Fruit fly (Drosophila melanogaster) whole organism, prepupa: ENCODE data around the gene hoip.

ENCODE experiments used
- Blimp-1 ChIP-seq: fragments of 200-800 bp; sonication (Bioruptor generic); optimal IDR thresholded peaks from 3 replicates; lab custom pipeline; 2017; ENCODE audit warnings: missing biosample characterization, missing genetic modification characterization, mild to moderate bottlenecking, moderate library complexity, missing genetic modification reagents
- CG10631 ChIP-seq: fragments of 200-800 bp; sonication (Bioruptor generic); optimal IDR thresholded peaks from 2 replicates; lab custom pipeline; 2016; ENCODE audit warnings: missing biosample characterization, missing genetic modification characterization
- CG3032 ChIP-seq: fragments of 200-800 bp; optimal IDR thresholded peaks from 2 replicates; lab custom pipeline; 2019; ENCODE audit warnings: missing biosample characterization, mild to moderate bottlenecking, missing genetic modification characterization, moderate library complexity
- CG34406 ChIP-seq: fragments of 200-800 bp; sonication (Bioruptor generic); optimal IDR thresholded peaks from 3 replicates; lab custom pipeline; 2016; ENCODE audit warnings: missing biosample characterization, missing genetic modification characterization
- CG4318 ChIP-seq: fragments of 200-800 bp; sonication (Bioruptor generic); optimal IDR thresholded peaks from 3 replicates; lab custom pipeline; 2017; ENCODE audit warnings: missing biosample characterization, mild to moderate bottlenecking, missing genetic modification characterization
- CG6792 ChIP-seq: fragments of 200-800 bp; sonication (Bioruptor generic); optimal IDR thresholded peaks from 3 replicates; lab custom pipeline; 2016; ENCODE audit warnings: missing biosample characterization, missing genetic modification characterization
- CG6808 ChIP-seq: fragments of 200-800 bp; sonication (Bioruptor generic); optimal IDR thresholded peaks from 3 replicates; lab custom pipeline; 2017; ENCODE audit warnings: missing biosample characterization, missing genetic modification characterization, mild to moderate bottlenecking, moderate library complexity, missing genetic modification reagents
- CG6854 ChIP-seq: fragments of 200-800 bp; sonication (Bioruptor generic); optimal IDR thresholded peaks from 2 replicates; lab custom pipeline; 2017; ENCODE audit warnings: missing biosample characterization, mild to moderate bottlenecking, missing genetic modification characterization
- CG7368 ChIP-seq: fragments of 200-800 bp; sonication (Bioruptor generic); optimal IDR thresholded peaks from 3 replicates; lab custom pipeline; 2016; ENCODE audit warnings: missing biosample characterization, missing genetic modification characterization
- CG8319 ChIP-seq: fragments of 200-800 bp; sonication (Bioruptor generic); optimal IDR thresholded peaks from 3 replicates; lab custom pipeline; 2016; ENCODE audit warnings: missing biosample characterization, missing genetic modification characterization
- CG9139 ChIP-seq: fragments of 200-800 bp; sonication (Bioruptor generic); optimal IDR thresholded peaks from 3 replicates; lab custom pipeline; 2017; ENCODE audit warnings: missing biosample characterization, mild to moderate bottlenecking, missing genetic modification characterization
- Eip75B ChIP-seq: fragments of 200-800 bp; sonication (Bioruptor generic); optimal IDR thresholded peaks from 3 replicates; lab custom pipeline; 2016; ENCODE audit warnings: missing biosample characterization, missing genetic modification characterization
- Eip78C ChIP-seq: fragments of 200-800 bp; sonication (Bioruptor generic); peaks from one replicate; lab custom pipeline; 2016; ENCODE audit warnings: missing biosample characterization, missing genetic modification characterization
- Ets21C ChIP-seq: fragments of 200-800 bp; sonication (Bioruptor generic); optimal IDR thresholded peaks from 3 replicates; lab custom pipeline; 2016; ENCODE audit warnings: missing biosample characterization, missing genetic modification characterization
- Hr38 ChIP-seq: sonication (Bioruptor generic); optimal IDR thresholded peaks from 2 replicates; lab custom pipeline; 2016; ENCODE audit warnings: missing biosample characterization, missing genetic modification characterization
- Hr39 ChIP-seq: fragments of 200-800 bp; sonication (Bioruptor generic); optimal IDR thresholded peaks from 2 replicates; lab custom pipeline; 2016; ENCODE audit warnings: missing biosample characterization, missing genetic modification characterization
- Hr4 ChIP-seq: fragments of 200-800 bp; sonication (Bioruptor generic); optimal IDR thresholded peaks from 3 replicates; lab custom pipeline; 2016; ENCODE audit warnings: missing biosample characterization, missing genetic modification characterization
- Met ChIP-seq: fragments of 200-800 bp; sonication (Bioruptor generic); optimal IDR thresholded peaks from 3 replicates; lab custom pipeline; 2016; ENCODE audit warnings: missing biosample characterization, missing genetic modification characterization
- Smox ChIP-seq: fragments of 200-800 bp; sonication (Bioruptor generic); optimal IDR thresholded peaks from 3 replicates; lab custom pipeline; 2016; ENCODE audit warnings: missing biosample characterization, missing genetic modification characterization
- Sox102F ChIP-seq: fragments of 200-800 bp; sonication (Bioruptor generic); optimal IDR thresholded peaks from 2 replicates; lab custom pipeline; 2016; ENCODE audit warnings: missing biosample characterization, mild to moderate bottlenecking, missing genetic modification characterization
- Sox14 ChIP-seq: fragments of 200-800 bp; sonication (Bioruptor generic); optimal IDR thresholded peaks from 3 replicates; lab custom pipeline; 2016; ENCODE audit warnings: missing biosample characterization, missing genetic modification characterization
- Sox15 ChIP-seq: fragments of 200-800 bp; sonication (Bioruptor generic); optimal IDR thresholded peaks from 3 replicates; lab custom pipeline; 2016; ENCODE audit warnings: missing biosample characterization, missing genetic modification characterization
- achi ChIP-seq: fragments of 200-800 bp; sonication (Bioruptor generic); optimal IDR thresholded peaks from 3 replicates; lab custom pipeline; 2016; ENCODE audit warnings: missing biosample characterization, missing genetic modification characterization
- acj6 ChIP-seq: fragments of 200-800 bp; sonication (Bioruptor generic); optimal IDR thresholded peaks from 3 replicates; lab custom pipeline; 2016; ENCODE audit warnings: missing biosample characterization, missing genetic modification characterization
- cyc ChIP-seq: fragments of 200-800 bp; sonication (Bioruptor generic); optimal IDR thresholded peaks from 3 replicates; lab custom pipeline; 2016; ENCODE audit warnings: missing biosample characterization, missing genetic modification characterization
- dsx ChIP-seq: fragments of 200-800 bp; optimal IDR thresholded peaks from 3 replicates; lab custom pipeline; 2019; ENCODE audit warnings: missing biosample characterization, mild to moderate bottlenecking, missing genetic modification characterization, moderate library complexity; ENCODE audit not compliant: poor library complexity, severe bottlenecking
- esn ChIP-seq: fragments of 200-800 bp; sonication (Bioruptor generic); optimal IDR thresholded peaks from 2 replicates; lab custom pipeline; 2016; ENCODE audit warnings: missing biosample characterization, mild to moderate bottlenecking, missing genetic modification characterization, moderate library complexity
- fd59A ChIP-seq: fragments of 200-800 bp; sonication (Bioruptor generic); optimal IDR thresholded peaks from 2 replicates; lab custom pipeline; 2017; ENCODE audit warnings: missing biosample characterization, mild to moderate bottlenecking, missing genetic modification characterization, missing genetic modification reagents
- fd85E ChIP-seq: fragments of 200-800 bp; sonication (Bioruptor generic); optimal IDR thresholded peaks from 3 replicates; lab custom pipeline; 2016; ENCODE audit warnings: missing biosample characterization, missing genetic modification characterization
- fkh ChIP-seq: fragments of 200-800 bp; sonication (Bioruptor generic); optimal IDR thresholded peaks from 3 replicates; lab custom pipeline; 2017; ENCODE audit warnings: missing biosample characterization, mild to moderate bottlenecking, missing genetic modification characterization, moderate library complexity
- lz ChIP-seq: fragments of 200-800 bp; sonication (Bioruptor generic); optimal IDR thresholded peaks from 3 replicates; lab custom pipeline; 2016; ENCODE audit warnings: missing biosample characterization, missing genetic modification characterization
- salr ChIP-seq, 2 experiments: fragments of 200-800 bp; sonication (Bioruptor generic); optimal IDR thresholded peaks; 3 replicates each; lab custom pipeline; 2016 to 2018; ENCODE audit warnings: missing biosample characterization in 2 of 2, missing genetic modification characterization in 2 of 2, mild to moderate bottlenecking in 1 of 2
- spab ChIP-seq: fragments of 200-800 bp; sonication (Bioruptor generic); optimal IDR thresholded peaks from 2 replicates; lab custom pipeline; 2017; ENCODE audit warnings: missing biosample characterization, mild to moderate bottlenecking, missing genetic modification characterization, missing genetic modification reagents
- ss ChIP-seq, 2 experiments: fragments of 200-800 bp; sonication (Bioruptor generic); optimal IDR thresholded peaks; 2 replicates in 1 of 2; 3 replicates in 1 of 2; lab custom pipeline; 2017 to 2018; ENCODE audit warnings: mild to moderate bottlenecking in 2 of 2, missing biosample characterization in 2 of 2, missing genetic modification characterization in 2 of 2, moderate library complexity in 1 of 2
- svp ChIP-seq: fragments of 200-800 bp; sonication (Bioruptor generic); peaks from one replicate; lab custom pipeline; 2016; ENCODE audit warnings: missing biosample characterization, missing genetic modification characterization
- topi ChIP-seq: fragments of 200-800 bp; sonication (Bioruptor generic); optimal IDR thresholded peaks from 3 replicates; lab custom pipeline; 2016; ENCODE audit warnings: missing biosample characterization, missing genetic modification characterization
- vri ChIP-seq: fragments of 200-800 bp; sonication (Bioruptor generic); optimal IDR thresholded peaks from 3 replicates; lab custom pipeline; 2016; ENCODE audit warnings: missing biosample characterization, mild to moderate bottlenecking, missing genetic modification characterization

hoip gene

DNA sequence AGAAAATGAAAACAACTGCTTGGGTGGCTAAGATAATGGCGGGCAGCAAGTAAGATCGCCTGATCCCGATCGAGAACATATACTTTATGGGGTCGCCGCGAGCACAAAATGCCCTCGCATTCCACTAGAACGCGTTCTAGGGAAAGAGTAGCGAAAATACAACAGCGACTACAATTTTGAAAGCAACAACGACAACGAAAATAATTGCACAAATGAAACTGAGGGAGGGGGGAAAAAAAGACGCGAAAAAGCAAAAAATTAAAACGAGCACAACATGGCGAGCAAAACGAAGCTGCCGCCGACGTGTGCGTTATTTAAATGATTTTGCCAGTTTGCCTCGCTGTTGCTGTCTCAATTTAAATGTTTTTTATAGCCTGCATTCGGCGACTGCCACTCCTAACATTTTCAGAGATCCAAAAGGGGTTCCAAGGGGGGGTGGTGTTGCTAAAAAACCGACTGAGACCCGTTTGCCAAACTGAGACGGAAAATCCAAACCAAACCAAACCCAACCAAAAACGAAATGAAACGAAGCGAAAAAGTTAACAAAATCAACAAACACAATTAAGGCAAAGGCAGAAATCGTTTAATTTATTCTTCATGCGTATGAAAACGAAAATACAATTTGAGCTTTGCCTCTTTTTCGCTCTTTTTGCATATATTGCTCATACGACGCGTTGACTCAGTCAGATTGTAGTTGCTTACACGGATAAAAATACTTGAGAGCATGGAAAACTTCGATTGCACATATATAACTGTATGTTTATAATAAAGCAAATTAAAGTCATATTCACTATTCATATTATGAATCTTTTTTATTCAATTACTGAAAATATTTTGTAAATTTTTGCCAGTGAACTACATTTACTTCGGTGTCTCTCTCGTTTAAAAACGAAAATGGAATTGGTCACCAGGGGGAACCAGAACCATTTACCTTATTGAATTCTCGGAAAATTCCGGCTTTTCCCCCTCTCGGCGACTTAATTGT lies 6.9 kb upstream of the hoip start (continued):
- peak; percentile 45 for TF ChIP-seq CG3032 (tag; lab: Kevin White, UChicago)
- peak; percentile 73 for TF ChIP-seq Sox102F (GFP tag; lab: Kevin White, UChicago)
- TF ChIP-seq Hr38 (GFP tag; lab: Kevin White, UChicago) = no peak
- no peak for TF ChIP-seq CG9139 (GFP tag; lab: Kevin White, UChicago)
- peak; percentile 6 for TF ChIP-seq vri (GFP tag; lab: Kevin White, UChicago)
- TF ChIP-seq Eip75B = peak; percentile 72
- peak; percentile 60 for TF ChIP-seq cyc (GFP tag; lab: Kevin White, UChicago)
- peak; percentile 67 for TF ChIP-seq lz
- TF ChIP-seq achi (GFP tag; lab: Kevin White, UChicago) = peak; percentile 72
- peak; percentile 23 for TF ChIP-seq dsx (GFP tag; lab: Kevin White, UChicago)
- TF ChIP-seq CG10631 (GFP tag; lab: Kevin White, UChicago) = peak; percentile 74
- TF ChIP-seq CG8319 (GFP tag; lab: Kevin White, UChicago) = peak; percentile 53
- TF ChIP-seq Hr4 (GFP tag; lab: Kevin White, UChicago) = peak; percentile 86
- no peak for TF ChIP-seq fd85E (GFP tag; lab: Kevin White, UChicago)

DNA sequence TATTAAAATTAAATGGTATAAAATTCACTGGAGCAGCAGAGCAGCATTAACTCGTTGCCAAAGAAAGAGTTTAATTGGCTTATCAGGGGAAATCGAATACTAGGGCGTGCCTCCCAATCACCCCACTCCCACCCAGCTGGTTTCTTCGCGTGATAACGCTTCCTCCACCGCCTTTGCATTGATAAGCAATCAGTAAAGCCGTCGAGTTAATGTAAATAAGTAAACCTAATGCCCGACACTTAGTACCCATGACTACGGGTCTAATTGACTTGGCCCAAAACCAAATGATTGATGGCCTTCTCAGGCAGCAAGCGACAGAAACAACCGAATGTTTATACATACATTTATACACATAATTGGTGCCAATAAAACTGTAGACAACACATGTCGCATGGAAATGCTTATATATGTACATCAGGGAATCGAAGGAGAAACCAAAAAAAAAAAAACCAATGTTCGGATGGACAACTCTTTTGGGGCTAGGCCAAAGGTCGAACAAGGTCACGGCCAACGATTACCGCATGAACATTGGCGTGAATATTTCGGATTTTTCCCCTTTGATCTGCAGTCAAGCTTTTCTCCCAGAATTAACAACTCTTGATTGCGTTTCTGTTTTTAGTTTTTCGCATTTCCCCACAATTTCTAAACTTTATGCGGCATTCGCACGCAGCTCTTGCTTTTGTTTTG lies 5.5 kb upstream of the hoip start:
- TF ChIP-seq salr (GFP tag; optimal IDR thresholded peaks at IDR 0.05; lab: Kevin White, UChicago) = no peak
- no peak for TF ChIP-seq Blimp-1 (GFP tag; lab: Kevin White, UChicago)
- peak; percentile 28 for TF ChIP-seq vri (GFP tag; lab: Kevin White, UChicago)
- TF ChIP-seq fkh (GFP tag; lab: Kevin White, UChicago) = peak; percentile 63
- no peak for TF ChIP-seq lz
- TF ChIP-seq Sox102F (GFP tag; lab: Kevin White, UChicago) = no peak
- no peak for TF ChIP-seq Sox14 (GFP tag; lab: Kevin White, UChicago)
- TF ChIP-seq Ets21C = no peak
- no peak for TF ChIP-seq fd59A (GFP tag; lab: Kevin White, UChicago)
- TF ChIP-seq CG6808 (GFP tag; lab: Kevin White, UChicago) = no peak
- TF ChIP-seq CG6854 (GFP tag; lab: Kevin White, UChicago) = no peak
- no peak for TF ChIP-seq ss (GFP tag; optimal IDR thresholded peaks at IDR 0.05; lab: Kevin White, UChicago)
- TF ChIP-seq Eip78C (GFP tag; lab: Kevin White, UChicago) = peak; percentile 17
- TF ChIP-seq achi (GFP tag; lab: Kevin White, UChicago) = no peak
- TF ChIP-seq Sox15 (GFP tag; lab: Kevin White, UChicago) = no peak
- TF ChIP-seq CG4318 (GFP tag; lab: Kevin White, UChicago) = no peak
- TF ChIP-seq acj6 (GFP tag; lab: Kevin White, UChicago) = no peak
- peak; percentile 54 for TF ChIP-seq svp (GFP tag; lab: Kevin White, UChicago)

DNA sequence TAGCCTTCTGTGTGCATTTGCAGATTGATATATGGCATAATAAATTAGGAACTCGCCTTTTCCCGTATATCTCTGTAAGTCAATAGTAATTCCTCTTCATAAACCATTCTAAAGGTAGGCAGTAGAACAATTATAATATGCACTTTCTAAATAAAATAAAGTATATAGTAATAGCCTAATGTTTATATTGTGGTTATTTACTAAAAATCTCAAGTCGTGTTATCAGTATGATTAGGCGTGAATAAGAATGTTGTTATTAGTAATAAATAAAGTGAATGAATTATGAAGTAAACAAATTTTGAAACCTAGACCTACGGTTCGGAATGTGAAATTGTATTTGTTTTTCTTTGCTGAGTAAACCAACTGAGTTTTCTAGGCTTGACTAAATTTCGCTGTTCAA lies 3.9 kb upstream of the hoip start:
- TF ChIP-seq fkh (GFP tag; lab: Kevin White, UChicago) (peak; percentile 41), Hr39 (GFP tag; lab: Kevin White, UChicago) (no peak)

DNA sequence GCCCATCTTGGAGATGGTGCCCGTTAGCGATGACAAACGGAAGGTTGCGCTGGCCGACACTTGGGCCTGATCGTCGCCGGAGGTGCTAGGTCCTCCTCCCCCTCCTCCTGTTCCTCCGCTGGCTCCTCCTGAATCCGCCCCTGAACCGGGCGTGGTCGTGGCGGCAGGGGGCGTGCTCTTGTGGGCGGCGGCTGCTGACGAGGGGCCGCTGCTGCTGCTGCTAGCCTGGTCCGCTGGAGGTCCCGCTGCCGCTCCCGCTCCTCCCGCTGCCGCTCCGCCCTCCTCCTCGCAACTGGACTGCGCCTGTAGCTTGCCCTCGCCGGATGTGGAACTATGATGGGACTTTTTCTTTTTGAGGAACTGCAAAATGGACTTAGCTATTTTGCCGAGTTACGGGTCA lies 2.0 kb upstream of the hoip start:
- TF ChIP-seq ss (GFP tag; optimal IDR thresholded peaks at IDR 0.05; lab: Kevin White, UChicago) (no peak), Hr39 (GFP tag; lab: Kevin White, UChicago) (no peak), Hr38 (GFP tag; lab: Kevin White, UChicago) (no peak), CG4318 (GFP tag; lab: Kevin White, UChicago) (no peak), Smox (no peak), spab (GFP tag; lab: Kevin White, UChicago) (no peak), Eip78C (GFP tag; lab: Kevin White, UChicago) (no peak), topi (no peak), CG9139 (GFP tag; lab: Kevin White, UChicago) (no peak), Met (GFP tag; lab: Kevin White, UChicago) (no peak), Sox102F (GFP tag; lab: Kevin White, UChicago) (no peak), CG7368 (GFP tag; lab: Kevin White, UChicago) (no peak), achi (GFP tag; lab: Kevin White, UChicago) (no peak), CG34406 (GFP tag; lab: Kevin White, UChicago) (no peak), Sox15 (GFP tag; lab: Kevin White, UChicago) (no peak), esn (no peak), CG6792 (GFP tag; lab: Kevin White, UChicago) (no peak)
